Worm (Caenorhabditis elegans) whole organism, L1 larva: ENCODE measurements around the gene npr-31.

ENCODE experiments used
- C04F5.9 ChIP-seq: sonication (generic microtip); optimal IDR thresholded peaks from 2 replicates; lab custom pipeline; 2016; ENCODE audit warnings: missing genetic modification characterization, missing compliant biosample characterization
- C34B4.2 ChIP-seq: sonication (generic microtip); optimal IDR thresholded peaks from 2 replicates; lab custom pipeline; 2017; ENCODE audit warnings: mild to moderate bottlenecking, missing genetic modification characterization, missing compliant biosample characterization
- F16B12.6 ChIP-seq: fragments of 150-350 bp; optimal IDR thresholded peaks from 2 replicates; lab custom pipeline; 2014; ENCODE audit warnings: missing biosample characterization, missing genetic modification characterization
- alr-1 ChIP-seq: fragments of 200-800 bp; sonication (Bioruptor generic); optimal IDR thresholded peaks from 2 replicates; lab custom pipeline; 2018; ENCODE audit warnings: borderline replicate concordance, mild to moderate bottlenecking, missing genetic modification characterization, missing compliant biosample characterization
- aly-2 ChIP-seq: fragments of 150-350 bp; optimal IDR thresholded peaks from 2 replicates; lab custom pipeline; 2014; ENCODE audit warnings: missing biosample characterization, missing genetic modification characterization
- ama-1 ChIP-seq: fragments of 150-350 bp; optimal IDR thresholded peaks from 2 replicates; lab custom pipeline; 2014
- blmp-1 ChIP-seq: fragments of 150-350 bp; optimal IDR thresholded peaks from 2 replicates; lab custom pipeline; 2014; ENCODE audit warnings: missing biosample characterization, missing genetic modification characterization
- ceh-63 ChIP-seq: fragments of 200-800 bp; sonication (Bioruptor generic); optimal IDR thresholded peaks from 2 replicates; lab custom pipeline; 2018; ENCODE audit warnings: mild to moderate bottlenecking, missing genetic modification characterization, missing compliant biosample characterization
- ceh-8 ChIP-seq: fragments of 200-800 bp; sonication (Bioruptor generic); optimal IDR thresholded peaks from 2 replicates; lab custom pipeline; 2018; ENCODE audit warnings: mild to moderate bottlenecking, missing genetic modification characterization, moderate library complexity, missing compliant biosample characterization
- ceh-88 ChIP-seq: fragments of 200-800 bp; sonication (Bioruptor generic); IDR thresholded peaks from 2 replicates; pipeline ENCODE4 v1.3.6; 2022; ENCODE audit warnings: missing genetic modification characterization, missing compliant biosample characterization
- dpl-1 ChIP-seq, 3 experiments: fragments of 150-350 bp in 2 of 3; sonication (generic microtip) in 1 of 3; optimal IDR thresholded peaks; 2 replicates each; lab custom pipeline; 2014 to 2017; ENCODE audit warnings: missing biosample characterization in 3 of 3, missing genetic modification characterization in 3 of 3, missing genetic modification reagents in 3 of 3
- dsc-1 ChIP-seq: sonication (generic microtip); optimal IDR thresholded peaks from 2 replicates; lab custom pipeline; 2016; ENCODE audit warnings: mild to moderate bottlenecking, missing genetic modification characterization, missing compliant biosample characterization
- efl-1 ChIP-seq, 4 experiments: fragments of 150-350 bp; optimal IDR thresholded peaks in 3 of 4; peaks in 1 of 4; 1 replicate in 1 of 4; 2 replicates in 3 of 4; lab custom pipeline; 2014; ENCODE audit warnings: missing biosample characterization in 2 of 4, missing genetic modification characterization in 2 of 4, missing genetic modification reagents in 2 of 4
- egl-13 ChIP-seq: sonication (generic microtip); optimal IDR thresholded peaks from 2 replicates; lab custom pipeline; 2016; ENCODE audit warnings: missing genotype, missing genetic modification reagents, missing genetic modification characterization, missing compliant biosample characterization
- elt-2 ChIP-seq: sonication (generic microtip); optimal IDR thresholded peaks from 2 replicates; lab custom pipeline; 2016; ENCODE audit warnings: missing genetic modification characterization, mild to moderate bottlenecking, inconsistent platforms, missing compliant biosample characterization, missing genetic modification reagents
- fkh-10 ChIP-seq: sonication (generic microtip); optimal IDR thresholded peaks from 2 replicates; lab custom pipeline; 2017; ENCODE audit warnings: missing biosample characterization, missing genetic modification reagents, missing genetic modification characterization
- fkh-4 ChIP-seq: sonication (generic microtip); optimal IDR thresholded peaks from 2 replicates; lab custom pipeline; 2016; ENCODE audit warnings: missing compliant biosample characterization, missing genetic modification characterization, borderline replicate concordance
- fkh-8 ChIP-seq: sonication (generic microtip); optimal IDR thresholded peaks from 2 replicates; lab custom pipeline; 2016; ENCODE audit warnings: mild to moderate bottlenecking, missing genetic modification characterization, missing compliant biosample characterization
- fos-1 ChIP-seq: fragments of 150-350 bp; optimal IDR thresholded peaks from 2 replicates; lab custom pipeline; 2014; ENCODE audit warnings: missing biosample characterization, missing genetic modification characterization
- hpl-2 ChIP-seq: fragments of 150-350 bp; optimal IDR thresholded peaks from 2 replicates; lab custom pipeline; 2014; ENCODE audit warnings: missing biosample characterization, missing genetic modification reagents, missing genetic modification characterization
- irx-1 ChIP-seq: sonication (generic microtip); optimal IDR thresholded peaks from 2 replicates; lab custom pipeline; 2016; ENCODE audit warnings: missing genetic modification characterization, missing compliant biosample characterization
- lin-13 ChIP-seq: fragments of 150-350 bp; optimal IDR thresholded peaks from 2 replicates; lab custom pipeline; 2014; ENCODE audit warnings: missing biosample characterization, missing genetic modification reagents, missing genetic modification characterization
- lin-14 ChIP-seq: fragments of 200-800 bp; sonication (Bioruptor generic); optimal IDR thresholded peaks from 2 replicates; lab custom pipeline; 2018; ENCODE audit warnings: mild to moderate bottlenecking, missing genetic modification characterization, moderate library complexity, missing compliant biosample characterization
- lin-35 ChIP-seq, 2 experiments: fragments of 150-350 bp; optimal IDR thresholded peaks; 2 replicates each; lab custom pipeline; 2014; ENCODE audit warnings: missing biosample characterization in 2 of 2, missing genetic modification characterization in 2 of 2, missing genetic modification reagents in 2 of 2
- lir-3 ChIP-seq: sonication (generic microtip); optimal IDR thresholded peaks from 2 replicates; lab custom pipeline; 2016; ENCODE audit warnings: mild to moderate bottlenecking, missing genetic modification characterization, moderate library complexity, missing compliant biosample characterization; ENCODE audit not compliant: poor library complexity
- lsy-2 ChIP-seq, 2 experiments: fragments of 150-350 bp; optimal IDR thresholded peaks; 2 replicates each; lab custom pipeline; 2014; ENCODE audit warnings: missing biosample characterization in 2 of 2, missing genetic modification characterization in 2 of 2
- mab-9 ChIP-seq: fragments of 200-800 bp; sonication (Bioruptor generic); IDR thresholded peaks from 2 replicates; pipeline ENCODE4 v1.3.6; 2022; ENCODE audit warnings: missing genetic modification reagents, missing genetic modification characterization, missing compliant biosample characterization
- mep-1 ChIP-seq: fragments of 150-350 bp; optimal IDR thresholded peaks from 2 replicates; lab custom pipeline; 2014; ENCODE audit warnings: missing biosample characterization, missing genetic modification characterization
- nhr-11 ChIP-seq: fragments of 150-350 bp; optimal IDR thresholded peaks from 2 replicates; lab custom pipeline; 2014; ENCODE audit warnings: missing biosample characterization, missing genetic modification characterization
- nhr-19 ChIP-seq: fragments of 200-800 bp; sonication (Bioruptor generic); conservative IDR thresholded peaks from 2 replicates; pipeline ENCODE4 v1.3.6; 2022; ENCODE audit warnings: missing genetic modification characterization, missing compliant biosample characterization
- nhr-20 ChIP-seq: sonication (generic microtip); optimal IDR thresholded peaks from 2 replicates; lab custom pipeline; 2016; ENCODE audit warnings: mild to moderate bottlenecking, missing genetic modification characterization, missing compliant biosample characterization
- nhr-47 ChIP-seq: sonication (generic microtip); optimal IDR thresholded peaks from 2 replicates; lab custom pipeline; 2016; ENCODE audit warnings: mild to moderate bottlenecking, missing genetic modification characterization, moderate library complexity, missing compliant biosample characterization
- nhr-71 ChIP-seq: sonication (generic microtip); optimal IDR thresholded peaks from 2 replicates; lab custom pipeline; 2016; ENCODE audit warnings: mild to moderate bottlenecking, missing genetic modification characterization, moderate library complexity, missing compliant biosample characterization
- nhr-76 ChIP-seq: sonication (generic microtip); optimal IDR thresholded peaks from 2 replicates; lab custom pipeline; 2017; ENCODE audit warnings: missing biosample characterization, missing genetic modification characterization
- nhr-77 ChIP-seq: fragments of 150-350 bp; optimal IDR thresholded peaks from 2 replicates; lab custom pipeline; 2014; ENCODE audit warnings: missing biosample characterization, missing genetic modification characterization
- nhr-90 ChIP-seq: sonication (generic microtip); optimal IDR thresholded peaks from 2 replicates; lab custom pipeline; 2016; ENCODE audit warnings: mild to moderate bottlenecking, missing genetic modification characterization, missing compliant biosample characterization; ENCODE audit not compliant: poor library complexity
- pax-3 ChIP-seq: fragments of 200-800 bp; sonication (Bioruptor generic); optimal IDR thresholded peaks from 2 replicates; lab custom pipeline; 2018; ENCODE audit warnings: mild to moderate bottlenecking, missing genetic modification characterization, moderate library complexity, missing compliant biosample characterization
- pqm-1 ChIP-seq: sonication (generic microtip); optimal IDR thresholded peaks from 3 replicates; lab custom pipeline; 2017; ENCODE audit warnings: missing biosample characterization, missing genetic modification characterization
- rnt-1 ChIP-seq: sonication (generic microtip); optimal IDR thresholded peaks from 2 replicates; lab custom pipeline; 2016; ENCODE audit warnings: mild to moderate bottlenecking, missing genetic modification characterization, moderate library complexity, missing compliant biosample characterization
- skn-1 ChIP-seq: fragments of 150-350 bp; optimal IDR thresholded peaks from 2 replicates; lab custom pipeline; 2014; ENCODE audit warnings: missing biosample characterization, missing genetic modification characterization
- snpc-4 ChIP-seq: fragments of 150-350 bp; optimal IDR thresholded peaks from 2 replicates; lab custom pipeline; 2014; ENCODE audit warnings: missing biosample characterization, missing genetic modification characterization
- snu-23 ChIP-seq: sonication (generic microtip); optimal IDR thresholded peaks from 2 replicates; lab custom pipeline; 2016; ENCODE audit warnings: missing genetic modification characterization, missing compliant biosample characterization
- sox-4 ChIP-seq: sonication (generic microtip); optimal IDR thresholded peaks from 2 replicates; lab custom pipeline; 2016; ENCODE audit warnings: missing genetic modification characterization, missing compliant biosample characterization
- sptf-1 ChIP-seq: fragments of 150-350 bp; optimal IDR thresholded peaks from 2 replicates; lab custom pipeline; 2014; ENCODE audit warnings: missing biosample characterization, missing genetic modification characterization
- sup-37 ChIP-seq: fragments of 200-800 bp; sonication (Bioruptor generic); optimal IDR thresholded peaks from 2 replicates; lab custom pipeline; 2018; ENCODE audit warnings: mild to moderate bottlenecking, missing genetic modification characterization, missing compliant biosample characterization
- swsn-7 ChIP-seq: sonication (generic microtip); optimal IDR thresholded peaks from 2 replicates; lab custom pipeline; 2016; ENCODE audit warnings: missing genetic modification characterization, missing compliant biosample characterization
- tlp-1 ChIP-seq: fragments of 150-350 bp; optimal IDR thresholded peaks from 2 replicates; lab custom pipeline; 2014; ENCODE audit warnings: missing biosample characterization, missing genetic modification characterization
- unc-30 ChIP-seq: sonication (generic microtip); optimal IDR thresholded peaks from 2 replicates; lab custom pipeline; 2017; ENCODE audit warnings: missing biosample characterization, missing genetic modification characterization
- unc-62 ChIP-seq: fragments of 150-350 bp; optimal IDR thresholded peaks from 2 replicates; lab custom pipeline; 2014; ENCODE audit warnings: missing biosample characterization, missing genetic modification reagents, missing genetic modification characterization
- unc-98 ChIP-seq: fragments of 200-800 bp; sonication (Bioruptor generic); IDR thresholded peaks from 2 replicates; pipeline ENCODE4 v1.3.6; 2022; ENCODE audit warnings: missing genetic modification characterization, missing compliant biosample characterization
- xbp-1 ChIP-seq: sonication (generic microtip); optimal IDR thresholded peaks from 2 replicates; lab custom pipeline; 2016; ENCODE audit warnings: missing genetic modification characterization, missing compliant biosample characterization
- zag-1 ChIP-seq: fragments of 150-350 bp; optimal IDR thresholded peaks from 2 replicates; lab custom pipeline; 2014; ENCODE audit warnings: missing biosample characterization, missing genetic modification characterization
- ztf-11 ChIP-seq, 2 experiments: sonication (generic microtip); optimal IDR thresholded peaks; 2 replicates each; lab custom pipeline; 2016 to 2017; ENCODE audit warnings: missing genetic modification characterization in 2 of 2, missing biosample characterization in 1 of 2, missing compliant biosample characterization in 1 of 2

The npr-31 gene

ce11 chrII:7146240-7146639 is 1.8 kb downstream of the npr-31 start:
- TF ChIP-seq efl-1 (optimal IDR thresholded peaks at IDR 0.05; lab: Kevin White, UChicago): no peak
- TF ChIP-seq efl-1 (GFP tag; optimal IDR thresholded peaks at IDR 0.05 in 1 of 2; lab: Kevin White, UChicago): peak in 1 of 2 experiments; percentile 67
- TF ChIP-seq sox-4 (tag; lab: Kevin White, UChicago): peak; percentile 17
- TF ChIP-seq sup-37: no peak
- TF ChIP-seq pax-3 (tag; lab: Kevin White, UChicago): peak; percentile 73
- peak; percentile 99 for TF ChIP-seq dsc-1 (tag; lab: Kevin White, UChicago)
- TF ChIP-seq C04F5.9 (tag; lab: Kevin White, UChicago): no peak
- no peak for TF ChIP-seq xbp-1 (tag; lab: Kevin White, UChicago)
- TF ChIP-seq sptf-1 (tag; lab: Kevin White, UChicago): no peak
- no peak for TF ChIP-seq lin-14 (GFP tag; lab: Kevin White, UChicago)
- no peak for TF ChIP-seq lin-13
- TF ChIP-seq pqm-1: no peak
- TF ChIP-seq fos-1: no peak
- no peak for TF ChIP-seq ztf-11 (tag; optimal IDR thresholded peaks at IDR 0.05; lab: Kevin White, UChicago)
- no peak for TF ChIP-seq tlp-1 (tag; lab: Kevin White, UChicago)
- TF ChIP-seq ceh-8 (GFP tag; lab: Kevin White, UChicago): peak; percentile 8
- TF ChIP-seq elt-2: no peak
- no peak for TF ChIP-seq fkh-4
- no peak for TF ChIP-seq alr-1
- no peak for TF ChIP-seq unc-98 (GFP tag; lab: Robert Waterston, UW)
- no peak for TF ChIP-seq nhr-77 (tag; lab: Kevin White, UChicago)
- TF ChIP-seq rnt-1 (tag; lab: Kevin White, UChicago): no peak
- TF ChIP-seq nhr-11 (tag; lab: Kevin White, UChicago): no peak
- TF ChIP-seq lir-3 (tag; lab: Kevin White, UChicago): no peak
- TF ChIP-seq snpc-4 (tag; lab: Kevin White, UChicago): no peak
- no peak for TF ChIP-seq aly-2 (tag; lab: Kevin White, UChicago)
- no peak for TF ChIP-seq dpl-1 (GFP tag; optimal IDR thresholded peaks at IDR 0.05; lab: Kevin White, UChicago)
- peak; percentile 30 for TF ChIP-seq nhr-47 (tag; lab: Kevin White, UChicago)
- no peak for TF ChIP-seq ceh-63
- TF ChIP-seq irx-1 (tag; lab: Kevin White, UChicago): no peak
- TF ChIP-seq egl-13: no peak

ce11 chrII:7147550-7147949 is 3.1 kb downstream of the npr-31 start:
- peak; percentile 51 for TF ChIP-seq dsc-1 (tag; lab: Kevin White, UChicago)
- TF ChIP-seq lin-35 (GFP tag; optimal IDR thresholded peaks at IDR 0.05; lab: Kevin White, UChicago): peak in 1 of 2 experiments; percentile 82
- TF ChIP-seq nhr-90 (tag; lab: Kevin White, UChicago): no peak
- TF ChIP-seq snu-23 (GFP tag; lab: Kevin White, UChicago): peak; percentile 48
- no peak for TF ChIP-seq nhr-76 (tag; lab: Kevin White, UChicago)
- TF ChIP-seq fkh-8 (tag; lab: Kevin White, UChicago): no peak
- no peak for TF ChIP-seq rnt-1 (tag; lab: Kevin White, UChicago)
- TF ChIP-seq mab-9 (GFP tag; lab: Robert Waterston, UW): no peak
- no peak for TF ChIP-seq fkh-10 (GFP tag; lab: Kevin White, UChicago)
- TF ChIP-seq nhr-11 (tag; lab: Kevin White, UChicago): no peak
- no peak for TF ChIP-seq C34B4.2 (tag; lab: Kevin White, UChicago)
- TF ChIP-seq hpl-2 (GFP tag; lab: Kevin White, UChicago): peak; percentile 82
- peak; percentile 55 for TF ChIP-seq nhr-47 (tag; lab: Kevin White, UChicago)
- TF ChIP-seq ama-1 (lab: Kevin White, UChicago): no peak
- no peak for TF ChIP-seq nhr-77 (tag; lab: Kevin White, UChicago)
- TF ChIP-seq irx-1 (tag; lab: Kevin White, UChicago): peak; percentile 11
- TF ChIP-seq nhr-19: peak; percentile 30; the same call in 1 of the 2 replicates
- no peak for TF ChIP-seq sox-4 (tag; lab: Kevin White, UChicago)
- TF ChIP-seq blmp-1 (tag; lab: Kevin White, UChicago): no peak
- no peak for TF ChIP-seq unc-30 (tag; lab: Kevin White, UChicago)
- TF ChIP-seq nhr-20 (tag; lab: Kevin White, UChicago): peak; percentile 56
- peak; percentile 63 for TF ChIP-seq nhr-71 (tag; lab: Kevin White, UChicago)
- no peak for TF ChIP-seq unc-62 (GFP tag; lab: Kevin White, UChicago)
- peak; percentile 23 for TF ChIP-seq swsn-7 (tag; lab: Kevin White, UChicago)
- TF ChIP-seq ceh-88 (GFP tag; lab: Robert Waterston, UW): no peak
- no peak for TF ChIP-seq skn-1 (tag; lab: Kevin White, UChicago)
- peak; percentile 22 for TF ChIP-seq mep-1 (tag; lab: Kevin White, UChicago)
- peak; percentile 62 for TF ChIP-seq F16B12.6 (tag; lab: Kevin White, UChicago)
- TF ChIP-seq zag-1 (tag; lab: Kevin White, UChicago): no peak
- TF ChIP-seq lsy-2 (tag; optimal IDR thresholded peaks at IDR 0.05; lab: Kevin White, UChicago): peak; percentile 75 to 86
